Fruit fly (Drosophila melanogaster) whole organism, embryonic: ENCODE data around the gene CG17982.

Source experiments
- Abd-B ChIP-seq: fragments of 200-800 bp; sonication (Bioruptor generic); optimal IDR thresholded peaks from 2 replicates; lab custom pipeline; 2018; ENCODE audit warnings: missing biosample characterization, mild to moderate bottlenecking, missing genetic modification characterization, moderate library complexity
- CG12071 ChIP-seq: fragments of 200-800 bp; sonication (Bioruptor generic); optimal IDR thresholded peaks from 3 replicates; lab custom pipeline; 2018; ENCODE audit warnings: missing biosample characterization, mild to moderate bottlenecking, missing genetic modification characterization
- CG12299 ChIP-seq: fragments of 200-800 bp; sonication (Bioruptor generic); optimal IDR thresholded peaks from 2 replicates; lab custom pipeline; 2018; ENCODE audit warnings: missing biosample characterization, mild to moderate bottlenecking, missing genetic modification characterization
- CG1233 ChIP-seq: fragments of 200-800 bp; sonication (Bioruptor generic); optimal IDR thresholded peaks from 4 replicates; lab custom pipeline; 2018; ENCODE audit warnings: missing biosample characterization, mild to moderate bottlenecking, missing genetic modification characterization
- CG14710 ChIP-seq: fragments of 200-800 bp; sonication (Bioruptor generic); optimal IDR thresholded peaks from 3 replicates; lab custom pipeline; 2019; ENCODE audit warnings: missing biosample characterization, mild to moderate bottlenecking, missing genetic modification characterization, moderate library complexity
- CG14965 ChIP-seq: fragments of 200-800 bp; sonication (Bioruptor generic); optimal IDR thresholded peaks from 2 replicates; lab custom pipeline; 2016; ENCODE audit warnings: missing biosample characterization, missing genetic modification characterization, borderline replicate concordance
- CG1603 ChIP-seq: fragments of 200-800 bp; sonication (Bioruptor generic); optimal IDR thresholded peaks from 2 replicates; lab custom pipeline; 2019; ENCODE audit warnings: missing biosample characterization, mild to moderate bottlenecking, missing genetic modification characterization, moderate library complexity
- CG16779 ChIP-seq: fragments of 200-800 bp; sonication (Bioruptor generic); IDR thresholded peaks from 2 replicates; pipeline ENCODE4 v1.3.6; 2022; ENCODE audit warnings: missing biosample characterization, missing genetic modification characterization
- CG17385 ChIP-seq: fragments of 200-800 bp; sonication (Bioruptor generic); optimal IDR thresholded peaks from 3 replicates; lab custom pipeline; 2018; ENCODE audit warnings: missing biosample characterization, mild to moderate bottlenecking, missing genetic modification characterization
- CG17568 ChIP-seq: fragments of 200-800 bp; sonication (Bioruptor generic); optimal IDR thresholded peaks from 2 replicates; lab custom pipeline; 2018; ENCODE audit warnings: missing biosample characterization, mild to moderate bottlenecking, missing genetic modification characterization, moderate library complexity
- CG1792 ChIP-seq: fragments of 200-800 bp; sonication (Bioruptor generic); optimal IDR thresholded peaks from 2 replicates; lab custom pipeline; 2016; ENCODE audit warnings: missing biosample characterization, missing genetic modification characterization
- CG18262 ChIP-seq: fragments of 200-800 bp; optimal IDR thresholded peaks from 3 replicates; lab custom pipeline; 2019; ENCODE audit warnings: missing biosample characterization, mild to moderate bottlenecking, missing genetic modification characterization, moderate library complexity
- CG43689 ChIP-seq: fragments of 200-800 bp; sonication (Bioruptor generic); IDR thresholded peaks from 2 replicates; pipeline ENCODE4 v1.3.6; 2022; ENCODE audit warnings: missing biosample characterization, missing genetic modification characterization
- CG4707 ChIP-seq: fragments of 200-800 bp; sonication (Bioruptor generic); optimal IDR thresholded peaks from 2 replicates; lab custom pipeline; 2018; ENCODE audit warnings: missing biosample characterization, mild to moderate bottlenecking, missing genetic modification characterization, moderate library complexity
- CG7556 ChIP-seq: fragments of 200-800 bp; sonication (Bioruptor generic); optimal IDR thresholded peaks from 2 replicates; lab custom pipeline; 2017; ENCODE audit warnings: missing biosample characterization, mild to moderate bottlenecking, missing genetic modification characterization
- CG8359 ChIP-seq: fragments of 200-800 bp; sonication (Bioruptor generic); optimal IDR thresholded peaks from 2 replicates; lab custom pipeline; 2017; ENCODE audit warnings: missing biosample characterization, mild to moderate bottlenecking, missing genetic modification characterization, borderline replicate concordance
- CG8388 ChIP-seq: fragments of 200-800 bp; sonication (Bioruptor generic); optimal IDR thresholded peaks from 2 replicates; lab custom pipeline; 2019; ENCODE audit warnings: missing biosample characterization, mild to moderate bottlenecking, missing genetic modification characterization, moderate library complexity
- Chrac-16 ChIP-seq: fragments of 200-800 bp; sonication (Bioruptor generic); optimal IDR thresholded peaks from 3 replicates; lab custom pipeline; 2016; ENCODE audit warnings: missing biosample characterization, missing genetic modification characterization
- E2f1 ChIP-seq: fragments of 200-800 bp; sonication (Bioruptor generic); IDR thresholded peaks from 2 replicates; pipeline ENCODE4 v1.3.6; 2022; ENCODE audit warnings: missing biosample characterization, missing genetic modification characterization
- Fer3 ChIP-seq: fragments of 200-800 bp; sonication (Bioruptor generic); optimal IDR thresholded peaks from 2 replicates; lab custom pipeline; 2018; ENCODE audit warnings: missing biosample characterization, mild to moderate bottlenecking, missing genetic modification characterization, moderate library complexity
- GATAe ChIP-seq: fragments of 200-800 bp; sonication (Bioruptor generic); conservative IDR thresholded peaks from 2 replicates; pipeline ENCODE4 v1.3.6; 2022; ENCODE audit warnings: missing biosample characterization, missing genetic modification characterization
- Med ChIP-seq: fragments of 200-800 bp; sonication (Bioruptor generic); peaks from one replicate; lab custom pipeline; 2016; ENCODE audit warnings: missing biosample characterization, missing genetic modification characterization, mild to moderate bottlenecking, inconsistent platforms, moderate library complexity
- NfI ChIP-seq: fragments of 200-800 bp; sonication (Bioruptor generic); optimal IDR thresholded peaks from 3 replicates; lab custom pipeline; 2018; ENCODE audit warnings: missing biosample characterization, mild to moderate bottlenecking, missing genetic modification characterization, moderate library complexity
- Oaz ChIP-seq: fragments of 200-800 bp; sonication (Bioruptor generic); IDR thresholded peaks from 2 replicates; pipeline ENCODE4 v1.3.6; 2022; ENCODE audit warnings: missing biosample characterization, missing genetic modification characterization
- Oli ChIP-seq: fragments of 200-800 bp; sonication (Bioruptor generic); optimal IDR thresholded peaks from 2 replicates; lab custom pipeline; 2018; ENCODE audit warnings: missing biosample characterization, mild to moderate bottlenecking, missing genetic modification characterization, moderate library complexity
- Ravus ChIP-seq: fragments of 200-800 bp; sonication (Bioruptor generic); IDR thresholded peaks from 2 replicates; pipeline ENCODE4 v1.3.6; 2022; ENCODE audit warnings: missing biosample characterization, missing genetic modification characterization
- abd-A ChIP-seq: fragments of 200-800 bp; sonication (Bioruptor generic); optimal IDR thresholded peaks from 3 replicates; lab custom pipeline; 2019; ENCODE audit warnings: missing biosample characterization, mild to moderate bottlenecking, missing genetic modification characterization, moderate library complexity
- ac ChIP-seq: fragments of 200-800 bp; sonication (Bioruptor generic); optimal IDR thresholded peaks from 3 replicates; lab custom pipeline; 2017; ENCODE audit warnings: missing biosample characterization, mild to moderate bottlenecking, missing genetic modification characterization
- btn ChIP-seq: fragments of 200-800 bp; sonication (Bioruptor generic); optimal IDR thresholded peaks from 2 replicates; lab custom pipeline; 2016; ENCODE audit warnings: missing biosample characterization, missing genetic modification characterization
- chif ChIP-seq, 2 experiments: fragments of 200-800 bp; sonication (Bioruptor generic); optimal IDR thresholded peaks; 3 replicates each; lab custom pipeline; 2016; ENCODE audit warnings: missing biosample characterization in 2 of 2, missing genetic modification characterization in 2 of 2
- chinmo ChIP-seq: fragments of 200-800 bp; sonication (Bioruptor generic); IDR thresholded peaks from 4 replicates; pipeline ENCODE4 v1.3.6; 2022; ENCODE audit warnings: missing biosample characterization, missing genetic modification characterization; ENCODE audit not compliant: partially characterized antibody
- ci ChIP-seq: fragments of 200-800 bp; sonication (Bioruptor generic); IDR thresholded peaks from 3 replicates; pipeline ENCODE4 v1.3.6; 2022; ENCODE audit warnings: missing biosample characterization, missing genetic modification characterization
- crc ChIP-seq: fragments of 200-800 bp; sonication (Bioruptor generic); optimal IDR thresholded peaks from 2 replicates; lab custom pipeline; 2016; ENCODE audit warnings: missing biosample characterization, missing genetic modification characterization
- crol ChIP-seq: fragments of 200-800 bp; sonication (Bioruptor generic); IDR thresholded peaks from 2 replicates; pipeline ENCODE4 v1.3.6; 2022; ENCODE audit warnings: missing biosample characterization, missing genetic modification characterization
- disco-r ChIP-seq: fragments of 200-800 bp; sonication (Bioruptor generic); optimal IDR thresholded peaks from 2 replicates; lab custom pipeline; 2016; ENCODE audit warnings: missing biosample characterization, missing genetic modification characterization
- dm ChIP-seq: fragments of 200-800 bp; sonication (Bioruptor generic); optimal IDR thresholded peaks from 3 replicates; lab custom pipeline; 2016; ENCODE audit warnings: missing biosample characterization, missing genetic modification characterization
- dpn ChIP-seq, 2 experiments: fragments of 200-800 bp; sonication (Bioruptor generic); optimal IDR thresholded peaks; 3 replicates each; lab custom pipeline; 2016; ENCODE audit warnings: missing biosample characterization in 2 of 2, missing genetic modification characterization in 2 of 2
- dysf ChIP-seq: fragments of 200-800 bp; sonication (Bioruptor generic); IDR thresholded peaks from 3 replicates; pipeline ENCODE4 v1.3.6; 2022; ENCODE audit warnings: missing biosample characterization, missing genetic modification characterization
- gro ChIP-seq: fragments of 200-800 bp; sonication (Bioruptor generic); optimal IDR thresholded peaks from 2 replicates; lab custom pipeline; 2016; ENCODE audit warnings: missing biosample characterization, missing genetic modification characterization
- maf-S ChIP-seq: fragments of 200-800 bp; sonication (Bioruptor generic); optimal IDR thresholded peaks from 2 replicates; lab custom pipeline; 2016; ENCODE audit warnings: missing biosample characterization, missing genetic modification characterization
- otp ChIP-seq: fragments of 200-800 bp; sonication (Bioruptor generic); IDR thresholded peaks from 3 replicates; pipeline ENCODE4, ENCODE4 v1.3.6; 2022; ENCODE audit warnings: missing biosample characterization, missing genetic modification characterization
- pan ChIP-seq, 4 experiments: fragments of >200 bp in 3 of 4; fragments of 200-800 bp in 1 of 4; sonication (Bioruptor generic) in 1 of 4; optimal IDR thresholded peaks in 3 of 4; IDR thresholded peaks in 1 of 4; 2 replicates each; pipeline versions ENCODE4 v1.3.6 to Lab custom; 2017 to 2022; ENCODE audit warnings: missing biosample characterization in 2 of 4, missing genetic modification characterization in 2 of 4, mixed read lengths in 1 of 4
- run ChIP-seq: fragments of 200-800 bp; sonication (Bioruptor generic); optimal IDR thresholded peaks from 3 replicates; lab custom pipeline; 2018; ENCODE audit warnings: missing biosample characterization, mild to moderate bottlenecking, missing genetic modification characterization
- sd ChIP-seq: fragments of 200-800 bp; sonication (Bioruptor generic); optimal IDR thresholded peaks from 3 replicates; lab custom pipeline; 2018; ENCODE audit warnings: missing biosample characterization, mild to moderate bottlenecking, missing genetic modification characterization, moderate library complexity
- sima ChIP-seq: fragments of 200-800 bp; sonication (Bioruptor generic); optimal IDR thresholded peaks from 2 replicates; lab custom pipeline; 2016; ENCODE audit warnings: missing biosample characterization, missing genetic modification characterization
- slou ChIP-seq: fragments of 200-800 bp; sonication (Bioruptor generic); optimal IDR thresholded peaks from 3 replicates; lab custom pipeline; 2016; ENCODE audit warnings: missing biosample characterization, missing genetic modification characterization
- sob ChIP-seq: fragments of 200-800 bp; sonication (Bioruptor generic); IDR thresholded peaks from 2 replicates; pipeline ENCODE4 v1.3.6; 2022; ENCODE audit warnings: missing biosample characterization, missing genetic modification characterization
- unc-4 ChIP-seq: fragments of 200-800 bp; sonication (Bioruptor generic); IDR thresholded peaks from 2 replicates; pipeline ENCODE4 v1.3.6; 2022; ENCODE audit warnings: missing biosample characterization, missing genetic modification characterization; ENCODE audit not compliant: partially characterized antibody
- vfl ChIP-seq: fragments of 200-800 bp; sonication (Bioruptor generic); optimal IDR thresholded peaks from 2 replicates; lab custom pipeline; 2016; ENCODE audit warnings: missing biosample characterization, missing genetic modification characterization

The CG17982 gene

DNA sequence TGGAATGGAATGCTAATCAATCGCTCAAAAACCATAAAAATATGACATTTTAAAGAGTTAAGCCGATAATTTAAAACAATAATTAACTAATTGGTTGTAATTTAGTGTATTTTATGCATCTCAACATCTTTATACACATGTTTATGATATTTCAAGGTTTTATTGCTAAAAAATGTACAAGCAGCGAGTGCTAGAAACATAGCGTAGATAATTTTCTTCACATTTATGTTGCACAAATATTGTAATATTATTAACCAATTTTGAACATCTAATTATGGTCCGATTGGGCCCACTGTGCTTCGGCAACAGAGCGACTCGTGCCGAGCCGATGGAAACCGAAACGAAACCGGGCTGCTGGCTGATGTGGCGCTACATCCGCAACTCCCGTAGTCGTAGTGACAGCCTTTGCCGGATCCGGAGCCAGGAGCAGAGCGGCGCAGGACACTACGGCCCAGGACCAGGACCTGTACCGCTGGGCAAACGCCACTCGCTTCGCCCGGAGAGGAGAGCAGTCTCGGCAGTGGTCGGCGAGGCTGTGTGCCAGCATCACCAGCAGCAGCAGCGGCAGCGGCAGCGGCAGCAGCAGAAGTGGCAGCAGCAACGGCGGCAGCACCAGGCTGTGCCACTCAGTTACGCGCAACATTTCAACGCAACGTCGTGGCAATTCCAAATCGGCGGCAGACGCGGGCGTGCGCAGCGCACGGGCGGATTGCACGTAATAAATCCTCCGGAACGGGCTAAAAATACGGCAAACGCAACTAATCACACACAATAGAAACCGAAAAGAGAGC, 34.7 kb upstream of the CG17982 start, which contains the start of gene sdt (continued):
- TF ChIP-seq pan (optimal IDR thresholded peaks at IDR 0.05; lab: Kevin White, UChicago) (no peak), pan (GFP tag; optimal IDR thresholded peaks at IDR 0.05 in 1 of 2, IDR thresholded peaks at IDR 0.05 in 1 of 2) (no peak), chinmo (GFP tag; lab: Robert Waterston, UW) (no peak), ac (GFP tag; lab: Kevin White, UChicago) (no peak), CG43689 (GFP tag; lab: Robert Waterston, UW) (no peak), crc (no peak), Oli (tag; lab: Kevin White, UChicago) (peak; percentile 26), Fer3 (tag; lab: Kevin White, UChicago) (no peak), vfl (no peak), otp (GFP tag; lab: Robert Waterston, UW) (no peak), dysf (no peak), abd-A (tag; lab: Kevin White, UChicago) (peak; percentile 19), CG7556 (peak; percentile 57), Ravus (GFP tag; lab: Robert Waterston, UW) (no peak), unc-4 (GFP tag; lab: Robert Waterston, UW) (no peak), CG12071 (GFP tag; lab: Kevin White, UChicago) (no peak), CG17385 (GFP tag; lab: Kevin White, UChicago) (peak; percentile 15), Oaz (GFP tag; lab: Robert Waterston, UW) (no peak), Abd-B (GFP tag; lab: Kevin White, UChicago) (peak; percentile 36), GATAe (GFP tag; lab: Robert Waterston, UW) (no peak), run (tag; lab: Kevin White, UChicago) (no peak), sima (GFP tag; lab: Kevin White, UChicago) (no peak), CG1603 (tag; lab: Kevin White, UChicago) (peak; percentile 2), CG14710 (tag; lab: Kevin White, UChicago) (no peak), CG1233 (GFP tag; lab: Kevin White, UChicago) (no peak), disco-r (GFP tag; lab: Kevin White, UChicago) (no peak)

DNA sequence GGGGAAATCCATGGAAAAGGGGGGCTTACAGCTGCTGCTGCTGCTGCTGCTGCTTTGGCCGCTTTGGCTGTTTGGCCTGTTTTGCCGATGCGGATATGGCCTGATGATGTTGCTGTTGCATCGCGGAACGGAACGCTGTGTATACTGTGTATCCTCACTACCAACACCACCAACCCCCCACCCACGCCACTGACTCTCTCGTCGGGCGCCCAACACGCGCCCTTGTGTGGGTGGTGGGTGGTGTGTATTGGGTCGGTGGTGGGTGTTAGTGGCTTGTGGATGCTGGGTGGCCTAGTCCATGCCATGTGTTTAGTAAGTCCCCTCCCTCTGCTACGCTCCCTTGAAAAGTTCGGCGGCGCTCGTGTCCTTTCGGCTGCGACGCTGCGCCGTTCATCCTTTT, 34.1 kb upstream of the CG17982 start:
- TF ChIP-seq chif (GFP tag; optimal IDR thresholded peaks at IDR 0.05; lab: Kevin White, UChicago): no peak
- TF ChIP-seq CG8388 (GFP tag; lab: Kevin White, UChicago): no peak
- TF ChIP-seq Chrac-16 (GFP tag; lab: Kevin White, UChicago): no peak
- TF ChIP-seq CG18262 (tag; lab: Kevin White, UChicago): no peak
- no peak for TF ChIP-seq slou (GFP tag; lab: Kevin White, UChicago)
- no peak for TF ChIP-seq maf-S (GFP tag; lab: Kevin White, UChicago)
- TF ChIP-seq dpn (GFP tag; optimal IDR thresholded peaks at IDR 0.05; lab: Kevin White, UChicago): no peak
- TF ChIP-seq NfI (GFP tag; lab: Kevin White, UChicago): no peak
- TF ChIP-seq gro: no peak
- TF ChIP-seq Med (GFP tag; lab: Kevin White, UChicago): peak; percentile 81
- TF ChIP-seq crol (GFP tag; lab: Robert Waterston, UW): peak; percentile 45; the same call in 1 of the 2 replicates
- no peak for TF ChIP-seq CG4707 (GFP tag; lab: Kevin White, UChicago)
- 0 out of 2 replicates have a peak, but pooled peaks have one; percentile 30 for TF ChIP-seq sob (GFP tag; lab: Robert Waterston, UW)
- TF ChIP-seq ci (GFP tag; lab: Robert Waterston, UW): peak; percentile 52; the same call in 2 of the 3 replicates
- TF ChIP-seq ac (GFP tag; lab: Kevin White, UChicago): no peak
- TF ChIP-seq CG16779 (GFP tag; lab: Robert Waterston, UW): peak; percentile 45; the same call in 1 of the 2 replicates
- TF ChIP-seq CG14965 (GFP tag; lab: Kevin White, UChicago): no peak
- TF ChIP-seq CG17568 (GFP tag; lab: Kevin White, UChicago): no peak
- TF ChIP-seq sd (tag; lab: Kevin White, UChicago): no peak
- no peak for TF ChIP-seq E2f1
- TF ChIP-seq btn: no peak
- no peak for TF ChIP-seq CG8359
- no peak for TF ChIP-seq CG1792 (GFP tag; lab: Kevin White, UChicago)
- no peak for TF ChIP-seq dm (GFP tag; lab: Kevin White, UChicago)
- no peak for TF ChIP-seq CG12299
